Worm (Caenorhabditis elegans): Measurements from ENCODE around the gene T21D12.11.

DNA sequence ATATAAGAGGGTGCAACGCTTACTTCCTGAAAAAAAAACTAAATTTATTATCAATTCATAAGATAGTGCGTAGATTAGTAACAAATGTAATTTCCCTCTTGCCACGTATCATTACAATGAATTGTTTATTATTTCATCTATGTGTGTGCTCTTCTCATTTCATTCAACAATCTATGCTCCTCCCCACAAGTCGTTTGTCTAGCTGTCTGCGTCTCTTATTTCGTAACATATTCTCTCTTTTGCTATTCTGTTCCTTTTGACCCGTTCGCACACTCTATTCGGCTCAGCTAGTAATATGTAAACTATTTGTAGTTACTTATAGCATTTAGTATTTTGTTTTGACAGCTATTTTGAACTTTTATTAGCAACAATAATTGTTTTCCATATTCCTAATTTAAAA is 12.8 kb downstream of the T21D12.11 start:
- TF ChIP-seq nhr-19 (GFP tag; conservative IDR thresholded peaks at IDR 0.05), result no peak
- no peak for TF ChIP-seq skn-1 (tag; optimal IDR thresholded peaks at IDR 0.05)
- no peak for TF ChIP-seq elt-3 (tag; optimal IDR thresholded peaks at IDR 0.05)
- no peak for TF ChIP-seq lin-35 (GFP tag; optimal IDR thresholded peaks at IDR 0.05)
- no peak for TF ChIP-seq blmp-1 (tag; optimal IDR thresholded peaks at IDR 0.05)
- TF ChIP-seq nhr-90 (tag; optimal IDR thresholded peaks at IDR 0.05; ENCODE audit: poor library complexity), result no peak
- TF ChIP-seq lin-15B (tag; optimal IDR thresholded peaks at IDR 0.05), result no peak
- no peak for TF ChIP-seq nhr-77 (tag; optimal IDR thresholded peaks at IDR 0.05)
